Fruit fly (Drosophila melanogaster) Kc167 (cell line): Measurements from ENCODE around the gene scramb1.

Experiments
- Sin3A ChIP-seq: fragments of >200 bp; optimal IDR thresholded peaks from 2 replicates; lab custom pipeline; 2018; ENCODE audit warnings: missing external identifiers
- insv ChIP-seq: fragments of >200 bp; optimal IDR thresholded peaks from 3 replicates; lab custom pipeline; 2018; ENCODE audit warnings: missing external identifiers
- psq ChIP-seq: fragments of >200 bp; optimal IDR thresholded peaks from 2 replicates; lab custom pipeline; 2017; ENCODE audit warnings: missing external identifiers

DNA sequence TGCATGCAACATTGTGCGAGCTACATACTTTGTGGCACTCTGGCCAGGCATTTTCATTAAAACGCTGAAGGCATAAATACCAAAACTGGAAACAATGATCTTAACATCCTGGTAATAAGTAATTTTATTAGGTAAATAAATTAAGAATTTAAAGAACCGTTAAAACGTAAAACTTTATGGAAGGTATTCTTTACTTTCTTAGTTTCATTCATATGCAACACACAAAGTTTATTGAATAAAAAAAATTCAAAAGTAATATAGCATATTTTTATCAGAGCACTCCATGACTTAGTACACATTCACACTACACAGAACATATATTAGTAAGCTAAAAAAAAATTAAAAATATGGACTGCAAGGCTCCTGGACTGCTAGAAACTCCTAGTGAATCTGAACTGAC, 9.7 kb downstream of the scramb1 start, which contains the start of gene CG8065:
- no peak for TF ChIP-seq Sin3A (lab: Kevin White, UChicago)
- TF ChIP-seq psq (lab: Kevin White, UChicago), result no peak
- no peak for TF ChIP-seq insv (lab: Kevin White, UChicago)
